Worm (Caenorhabditis elegans): ENCODE measurements around the gene tbx-38.

The tbx-38 gene

DNA sequence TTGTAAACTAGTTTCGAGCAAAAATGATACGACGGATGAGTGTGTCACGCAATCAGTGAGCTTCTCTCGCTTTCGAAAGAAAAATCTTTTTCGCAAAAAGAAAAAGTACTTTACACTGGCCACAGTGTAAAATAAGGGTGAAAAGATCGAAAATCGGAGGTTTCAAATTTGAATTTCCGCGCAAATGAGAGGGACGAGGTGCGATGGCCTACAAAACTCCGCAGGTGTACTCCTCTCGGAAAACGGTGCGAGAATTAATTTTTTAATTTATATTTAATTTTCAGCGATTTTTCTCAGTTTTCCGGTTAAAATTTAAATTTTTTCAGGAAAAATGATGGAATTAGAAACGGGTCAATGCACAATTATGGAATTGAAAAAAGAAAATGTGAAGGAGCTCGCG is 39.1 kb downstream of the tbx-38 start, which contains the start of gene mrt-2:
Gene mrt-2, plus strand, starts transcription at position 49 of the 400 bp plus-strand sequence.
- no peak for TF ChIP-seq ceh-58 (GFP tag; IDR thresholded peaks at IDR 0.05)
- no peak for TF ChIP-seq Y56A3A.18 (GFP tag; IDR thresholded peaks at IDR 0.05)
- no peak for TF ChIP-seq snpc-4 (GFP tag; optimal IDR thresholded peaks at IDR 0.05)
- TF ChIP-seq snpc-4 (tag; optimal IDR thresholded peaks at IDR 0.05), result peak in 1 of 4 experiments; percentile 21
- TF ChIP-seq aptf-3 (GFP tag; IDR thresholded peaks at IDR 0.05), result no peak
- TF ChIP-seq rec-8 (tag; optimal IDR thresholded peaks at IDR 0.05), result peak in 1 of 2 experiments; percentile 18
- no peak for TF ChIP-seq lag-1 (GFP tag; IDR thresholded peaks at IDR 0.05)
- peak; percentile 56 for TF ChIP-seq efl-1 (GFP tag; optimal IDR thresholded peaks at IDR 0.05)
- no peak for TF ChIP-seq lsy-27 (tag; optimal IDR thresholded peaks at IDR 0.05; ENCODE audit: borderline replicate concordance, insufficient read depth)
- TF ChIP-seq F57A8.1 (GFP tag; optimal IDR thresholded peaks at IDR 0.05), result no peak
- no peak for TF ChIP-seq snpc-3.4 (tag; optimal IDR thresholded peaks at IDR 0.05)
- peak; percentile 57; the same call in 1 of the 2 replicates for TF ChIP-seq ceh-100 (GFP tag; IDR thresholded peaks at IDR 0.05)
- no peak for TF ChIP-seq bed-1 (GFP tag; IDR thresholded peaks at IDR 0.05)
- no peak for TF ChIP-seq hlh-26 (GFP tag; conservative IDR thresholded peaks at IDR 0.05)
- TF ChIP-seq Y79H2A.3 (GFP tag; conservative IDR thresholded peaks at IDR 0.05), result no peak
- TF ChIP-seq cebp-1 (GFP tag; IDR thresholded peaks at IDR 0.05), result no peak
- TF ChIP-seq cebp-1 (tag; optimal IDR thresholded peaks at IDR 0.05), result peak; percentile 52
- TF ChIP-seq lin-26 (GFP tag; IDR thresholded peaks at IDR 0.05), result no peak
- TF ChIP-seq F33H1.4 (GFP tag; IDR thresholded peaks at IDR 0.05), result peak; percentile 54
- TF ChIP-seq K11D2.4 (GFP tag; IDR thresholded peaks at IDR 0.05), result no peak
- TF ChIP-seq F55B11.4 (tag; optimal IDR thresholded peaks at IDR 0.05; ENCODE audit: borderline replicate concordance, insufficient read depth), result no peak
- no peak for TF ChIP-seq pha-4 (tag; optimal IDR thresholded peaks at IDR 0.05)
- TF ChIP-seq nfyb-1 (GFP tag; IDR thresholded peaks at IDR 0.05), result peak; percentile 42; the same call in 1 of the 2 replicates
- TF ChIP-seq F57C9.4 (tag; optimal IDR thresholded peaks at IDR 0.05), result no peak
- TF ChIP-seq rcor-1 (GFP tag; IDR thresholded peaks at IDR 0.05), result peak; percentile 76
- TF ChIP-seq B0035.1 (tag; optimal IDR thresholded peaks at IDR 0.05), result no peak
- TF ChIP-seq nhr-179 (tag; optimal IDR thresholded peaks at IDR 0.05), result no peak
- TF ChIP-seq ama-1 (optimal IDR thresholded peaks at IDR 0.05), result no peak
- TF ChIP-seq ama-1 (GFP tag; optimal IDR thresholded peaks at IDR 0.05), result no peak
- no peak for TF ChIP-seq ceh-79 (tag; optimal IDR thresholded peaks at IDR 0.05)
- TF ChIP-seq F22D6.2 (tag; optimal IDR thresholded peaks at IDR 0.05), result peak; percentile 37
- TF ChIP-seq B0261.1 (tag; optimal IDR thresholded peaks at IDR 0.05), result no peak
- no peak for TF ChIP-seq dpff-1 (tag; optimal IDR thresholded peaks at IDR 0.05)
- TF ChIP-seq ztf-3 (GFP tag; optimal IDR thresholded peaks at IDR 0.05), result no peak
- no peak for TF ChIP-seq cebp-2 (GFP tag; IDR thresholded peaks at IDR 0.05)
- no peak for TF ChIP-seq ztf-26 (tag; optimal IDR thresholded peaks at IDR 0.05)
- TF ChIP-seq let-607 (tag; optimal IDR thresholded peaks at IDR 0.05), result peak in 1 of 2 experiments; percentile 46
- peak; percentile 74 for TF ChIP-seq lir-1 (GFP tag; conservative IDR thresholded peaks at IDR 0.05)
- peak; percentile 80 for TF ChIP-seq mcd-1 (GFP tag; IDR thresholded peaks at IDR 0.05)
- TF ChIP-seq ekl-4 (GFP tag; IDR thresholded peaks at IDR 0.05), result no peak
- TF ChIP-seq lin-54 (GFP tag; optimal IDR thresholded peaks at IDR 0.05), result peak; percentile 91
- TF ChIP-seq lin-35 (GFP tag; optimal IDR thresholded peaks at IDR 0.05), result peak in 2 of 3 experiments; percentile 35 to 86
- TF ChIP-seq C06A6.2 (GFP tag; conservative IDR thresholded peaks at IDR 0.05), result no peak
- no peak for TF ChIP-seq fkh-3 (tag; optimal IDR thresholded peaks at IDR 0.05)
- no peak for TF ChIP-seq snpc-1.3 (tag; optimal IDR thresholded peaks at IDR 0.05; ENCODE audit: insufficient read depth)
- TF ChIP-seq ceh-40 (GFP tag; IDR thresholded peaks at IDR 0.05), result no peak
- no peak for TF ChIP-seq F49E8.2 (tag; optimal IDR thresholded peaks at IDR 0.05; ENCODE audit: insufficient read depth)
- TF ChIP-seq somi-1 (GFP tag; optimal IDR thresholded peaks at IDR 0.05), result no peak
- peak; percentile 12 for TF ChIP-seq lsl-1 (GFP tag; optimal IDR thresholded peaks at IDR 0.05)

Measured in whole organism, young adult.